Worm (Caenorhabditis elegans) whole organism, late embryonic: Measurements from ENCODE around the gene met-2.

Experiments used
- ama-1 ChIP-seq: fragments of 150-350 bp; optimal IDR thresholded peaks from 2 replicates; lab custom pipeline; 2014
- dve-1 ChIP-seq: sonication (generic microtip); optimal IDR thresholded peaks from 2 replicates; lab custom pipeline; 2017; ENCODE audit warnings: antibody characterized with exemption, mild to moderate bottlenecking, missing genetic modification characterization, missing compliant biosample characterization
- elt-2 ChIP-seq: sonication (generic microtip); optimal IDR thresholded peaks from 2 replicates; lab custom pipeline; 2016; ENCODE audit warnings: missing genetic modification reagents, missing genetic modification characterization, missing compliant biosample characterization
- elt-4 ChIP-seq: sonication (generic microtip); optimal IDR thresholded peaks from 2 replicates; lab custom pipeline; 2016; ENCODE audit warnings: missing genetic modification characterization, missing compliant biosample characterization
- ets-4 ChIP-seq: sonication (generic microtip); optimal IDR thresholded peaks from 2 replicates; lab custom pipeline; 2016; ENCODE audit warnings: missing genetic modification characterization, missing compliant biosample characterization
- hlh-30 ChIP-seq: sonication (generic microtip); optimal IDR thresholded peaks from 2 replicates; lab custom pipeline; 2017; ENCODE audit warnings: antibody characterized with exemption, missing genetic modification characterization, missing compliant biosample characterization; ENCODE audit not compliant: insufficient read depth
- nfya-1 ChIP-seq: sonication (generic microtip); optimal IDR thresholded peaks from 2 replicates; lab custom pipeline; 2017; ENCODE audit warnings: missing genetic modification characterization, mild to moderate bottlenecking, missing compliant biosample characterization, antibody characterized with exemption, moderate library complexity
- pqm-1 ChIP-seq: sonication (generic microtip); optimal IDR thresholded peaks from 2 replicates; lab custom pipeline; 2016; ENCODE audit warnings: missing genetic modification characterization, missing compliant biosample characterization

DNA sequence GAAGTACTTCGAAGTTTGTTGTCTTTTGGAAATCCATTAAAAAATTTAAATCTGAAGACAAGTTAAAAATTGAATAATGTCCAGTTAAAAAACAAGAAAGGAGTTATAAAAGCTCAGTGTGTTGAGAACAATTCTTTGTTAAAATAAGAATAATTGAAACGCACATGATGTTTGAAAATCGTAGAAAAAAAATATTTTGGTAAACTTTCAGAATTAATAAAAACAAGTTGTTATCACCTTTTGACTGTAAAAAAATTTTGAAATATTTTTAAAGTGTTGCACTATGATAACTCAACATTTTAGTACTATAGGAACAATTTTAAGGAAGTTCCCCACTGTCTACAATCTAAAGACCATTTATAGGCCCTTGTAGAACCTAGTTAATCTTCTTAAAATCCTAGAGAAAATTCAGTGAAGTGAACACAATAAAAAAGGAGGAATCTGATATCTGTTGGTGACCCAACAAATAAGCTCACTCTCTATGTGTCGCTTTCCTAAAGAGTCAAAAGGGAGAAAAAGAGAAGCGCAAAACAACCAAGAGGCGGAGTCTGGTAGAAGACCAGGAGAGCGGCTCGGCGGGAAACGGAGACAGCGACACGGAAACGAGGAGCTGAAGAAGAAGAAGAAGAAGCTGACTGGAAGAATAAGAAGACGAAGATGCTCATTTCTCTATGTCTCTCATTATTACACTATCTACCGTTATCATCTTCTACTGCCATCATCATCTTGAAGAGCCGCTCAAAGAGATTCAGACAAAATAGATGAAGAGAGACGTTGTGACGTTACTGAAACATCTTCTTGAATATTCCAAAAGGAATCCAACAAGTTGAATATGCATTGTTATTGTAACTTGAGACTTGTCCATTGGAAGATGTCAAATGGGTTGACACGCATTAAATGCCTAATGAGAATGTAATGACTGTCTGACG, 19.5 kb downstream of the met-2 start, which contains the start of gene ZK353.10:
- TF ChIP-seq ama-1 (lab: Kevin White, UChicago) (no peak), dve-1 (tag; lab: Kevin White, UChicago) (no peak), ets-4 (tag; lab: Kevin White, UChicago) (no peak), pqm-1 (tag; lab: Kevin White, UChicago) (no peak), elt-4 (tag; lab: Kevin White, UChicago) (no peak), hlh-30 (no peak), nfya-1 (no peak), elt-2 (tag; lab: Kevin White, UChicago) (no peak)
